Worm (Caenorhabditis elegans) whole organism, midembryonic: ENCODE measurements around the gene F54H12.2.

Experiments
- T22C8.4 ChIP-seq: fragments of 200-800 bp; sonication (Bioruptor generic); IDR thresholded peaks from 2 replicates; pipeline ENCODE4 v1.3.6; 2022; ENCODE audit warnings: missing genetic modification characterization, missing compliant biosample characterization
- cog-1 ChIP-seq: sonication (generic microtip); optimal IDR thresholded peaks from 2 replicates; lab custom pipeline; 2016; ENCODE audit warnings: missing genetic modification characterization, missing compliant biosample characterization
- flt-1 ChIP-seq: fragments of 200-800 bp; sonication (Bioruptor generic); IDR thresholded peaks from 2 replicates; pipeline ENCODE4 v1.3.6; 2022; ENCODE audit warnings: missing genetic modification characterization, missing compliant biosample characterization
- klf-2 ChIP-seq: fragments of 200-800 bp; sonication (Bioruptor generic); conservative IDR thresholded peaks from 2 replicates; pipeline ENCODE4 v1.3.6; 2022; ENCODE audit warnings: missing genetic modification reagents, missing genetic modification characterization, missing compliant biosample characterization
- med-1 ChIP-seq: sonication (generic microtip); optimal IDR thresholded peaks from 2 replicates; lab custom pipeline; 2017; ENCODE audit warnings: missing genetic modification characterization, mild to moderate bottlenecking, missing compliant biosample characterization, antibody characterized with exemption, missing genetic modification reagents; ENCODE audit not compliant: insufficient read depth
- ref-1 ChIP-seq: fragments of 200-800 bp; sonication (Bioruptor generic); conservative IDR thresholded peaks from 2 replicates; pipeline ENCODE4 v1.3.6; 2022; ENCODE audit warnings: missing genetic modification reagents, missing genetic modification characterization, missing compliant biosample characterization
- tab-1 ChIP-seq: fragments of 200-800 bp; sonication (Bioruptor generic); IDR thresholded peaks from 2 replicates; pipeline ENCODE4 v1.3.6; 2022; ENCODE audit warnings: missing genetic modification characterization, missing compliant biosample characterization
- ztf-23 ChIP-seq: fragments of 200-800 bp; sonication (Bioruptor generic); IDR thresholded peaks from 2 replicates; pipeline ENCODE4 v1.3.6; 2022; ENCODE audit warnings: missing genetic modification reagents, missing genetic modification characterization, missing compliant biosample characterization
- ztf-29 ChIP-seq: fragments of 200-800 bp; sonication (Bioruptor generic); IDR thresholded peaks from 2 replicates; pipeline ENCODE4 v1.3.6; 2022; ENCODE audit warnings: missing genetic modification reagents, missing genetic modification characterization, missing compliant biosample characterization

The F54H12.2 gene

DNA sequence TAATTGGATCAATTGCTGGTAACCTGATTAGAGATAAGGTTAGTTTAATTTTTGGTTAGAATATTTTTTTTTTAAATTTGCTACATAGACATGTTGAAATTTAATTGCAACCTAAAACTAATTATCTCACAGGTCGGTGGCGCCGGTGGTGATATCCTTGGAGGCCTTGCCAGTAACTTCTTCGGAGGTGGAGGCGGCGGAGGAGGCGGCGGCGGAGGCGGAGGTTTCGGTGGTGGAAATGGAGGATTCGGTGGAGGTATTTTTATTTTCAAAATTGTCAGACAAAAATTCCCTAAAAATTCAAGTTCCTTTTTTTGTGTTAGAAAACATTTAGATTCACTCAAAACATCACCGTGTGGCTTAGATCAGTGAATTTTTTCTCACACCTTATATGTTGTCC is 16.9 kb downstream of the F54H12.2 start:
- no peak for TF ChIP-seq flt-1 (GFP tag; lab: Robert Waterston, UW)
- no peak for TF ChIP-seq klf-2 (GFP tag; lab: Robert Waterston, UW)
- TF ChIP-seq tab-1 (GFP tag; lab: Robert Waterston, UW) = no peak
- TF ChIP-seq ref-1 (GFP tag; lab: Robert Waterston, UW) = no peak
- TF ChIP-seq T22C8.4 (GFP tag; lab: Robert Waterston, UW) = no peak
- no peak for TF ChIP-seq ztf-29 (GFP tag; lab: Robert Waterston, UW)
- TF ChIP-seq ztf-23 (GFP tag; lab: Robert Waterston, UW) = no peak
- TF ChIP-seq cog-1 (tag; lab: Kevin White, UChicago) = no peak
- TF ChIP-seq med-1 (GFP tag; lab: Kevin White, UChicago) = no peak

DNA sequence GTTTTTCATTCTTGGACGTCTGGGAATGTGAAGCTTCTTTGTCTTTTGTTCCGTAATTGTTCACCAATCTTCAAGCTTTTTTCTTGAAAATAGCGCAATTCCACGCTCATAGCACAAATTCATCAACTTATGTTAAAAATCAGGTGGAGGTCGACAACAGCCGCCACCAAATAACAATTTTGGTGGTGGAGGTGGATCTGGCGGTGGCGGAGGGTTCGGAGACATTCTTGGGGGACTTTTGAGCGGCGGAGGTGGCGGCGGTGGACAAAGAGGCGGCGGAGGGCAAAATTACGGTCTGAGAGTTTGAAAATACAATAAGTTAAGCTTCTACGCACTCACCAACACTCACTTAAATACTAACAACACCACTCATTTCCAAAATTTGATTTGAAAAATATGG is 17.6 kb downstream of the F54H12.2 start:
- TF ChIP-seq T22C8.4 (GFP tag; lab: Robert Waterston, UW) = no peak

DNA sequence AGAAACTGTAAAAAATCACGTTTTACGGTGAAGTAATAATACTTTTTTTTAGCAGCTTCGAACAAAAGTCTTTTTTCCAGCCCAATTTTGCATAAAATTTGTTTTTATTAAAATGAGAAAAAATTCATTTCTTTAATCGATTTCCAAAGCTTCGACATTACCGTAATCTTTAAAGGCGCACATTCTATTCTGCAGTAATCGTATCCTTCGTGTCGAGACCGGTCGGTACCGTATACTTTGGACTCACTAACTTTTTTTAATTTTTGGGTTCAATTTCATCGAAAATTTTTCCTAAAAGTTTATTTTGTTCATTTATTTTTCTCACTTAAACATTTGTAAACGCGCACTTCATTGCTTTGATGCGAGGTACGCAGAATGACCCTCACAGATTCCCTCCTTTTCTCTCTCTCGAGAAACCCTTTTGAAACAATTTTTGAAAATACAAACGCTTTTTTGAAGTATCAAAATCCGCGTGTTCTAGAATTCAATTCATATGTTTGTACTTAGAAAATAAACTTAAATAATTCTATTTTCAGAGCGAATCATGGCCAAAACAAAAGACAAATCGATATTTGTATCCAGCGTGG is 22.3 kb downstream of the F54H12.2 start, which contains the start of gene hrpk-2:
TSS of gene hrpk-2 (plus strand) at position 537 of the 587 bp plus-strand sequence.
- TF ChIP-seq ztf-23 (GFP tag; lab: Robert Waterston, UW) (no peak), tab-1 (GFP tag; lab: Robert Waterston, UW) (no peak), ref-1 (GFP tag; lab: Robert Waterston, UW) (no peak), flt-1 (GFP tag; lab: Robert Waterston, UW) (no peak)

DNA sequence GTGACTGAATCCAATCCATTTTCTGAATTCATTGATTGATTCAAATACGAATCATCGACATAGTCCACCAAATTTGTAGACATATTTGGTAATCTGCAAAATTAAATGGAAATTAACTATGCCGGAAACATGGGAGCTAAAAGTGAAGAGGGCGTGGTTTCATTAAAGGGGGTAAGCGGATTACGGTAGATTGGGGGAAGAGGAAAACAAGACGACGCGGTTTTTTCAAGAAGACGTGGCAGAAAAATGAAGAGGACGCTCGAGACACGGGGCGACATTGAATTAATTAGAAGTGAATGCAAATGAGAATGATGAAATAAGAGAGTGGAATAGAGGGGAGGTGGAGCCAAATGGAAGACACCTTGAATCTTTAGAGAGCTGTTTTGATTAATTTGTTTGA is 32.0 kb downstream of the F54H12.2 start, which contains the start of gene npr-17:
TSS of gene npr-17 (minus strand) at position 101 of the 400 bp plus-strand sequence.
- TF ChIP-seq cog-1 (tag; lab: Kevin White, UChicago) (no peak), ztf-29 (GFP tag; lab: Robert Waterston, UW) (no peak), ref-1 (GFP tag; lab: Robert Waterston, UW) (no peak), med-1 (GFP tag; lab: Kevin White, UChicago) (no peak), flt-1 (GFP tag; lab: Robert Waterston, UW) (no peak), ztf-23 (GFP tag; lab: Robert Waterston, UW) (no peak), klf-2 (GFP tag; lab: Robert Waterston, UW) (no peak), tab-1 (GFP tag; lab: Robert Waterston, UW) (no peak)

DNA sequence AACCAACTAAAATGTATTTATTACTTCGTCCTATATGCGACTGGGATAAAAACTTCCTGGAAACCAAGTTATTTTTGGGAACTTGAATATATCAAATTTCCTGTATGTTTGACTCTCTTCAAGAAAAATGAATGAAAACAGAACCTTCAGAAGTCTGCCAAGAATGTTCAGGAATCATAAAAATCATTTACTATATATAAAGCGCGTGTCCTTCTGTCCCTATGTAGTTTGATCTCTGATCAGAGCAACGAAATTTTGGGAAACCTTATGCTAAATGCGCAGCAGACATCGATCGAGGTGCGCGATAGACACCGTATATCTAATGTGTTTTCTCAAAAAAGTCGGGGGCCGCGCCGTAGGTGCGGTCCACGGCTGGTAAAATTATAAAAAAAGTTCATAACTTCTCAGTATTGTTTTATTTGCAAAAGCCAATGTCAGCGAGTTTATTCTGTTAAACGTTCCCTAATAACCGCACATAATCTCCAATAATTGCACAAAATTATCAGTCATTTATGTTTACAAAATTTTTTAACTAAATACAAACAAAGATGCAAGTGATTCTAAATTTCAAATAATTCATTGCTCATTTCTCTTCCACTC is 33.2 kb downstream of the F54H12.2 start:
- no peak for TF ChIP-seq T22C8.4 (GFP tag; lab: Robert Waterston, UW)
- no peak for TF ChIP-seq med-1 (GFP tag; lab: Kevin White, UChicago)
- no peak for TF ChIP-seq cog-1 (tag; lab: Kevin White, UChicago)
- no peak for TF ChIP-seq ztf-29 (GFP tag; lab: Robert Waterston, UW)
- no peak for TF ChIP-seq klf-2 (GFP tag; lab: Robert Waterston, UW)
- no peak for TF ChIP-seq ztf-23 (GFP tag; lab: Robert Waterston, UW)

DNA sequence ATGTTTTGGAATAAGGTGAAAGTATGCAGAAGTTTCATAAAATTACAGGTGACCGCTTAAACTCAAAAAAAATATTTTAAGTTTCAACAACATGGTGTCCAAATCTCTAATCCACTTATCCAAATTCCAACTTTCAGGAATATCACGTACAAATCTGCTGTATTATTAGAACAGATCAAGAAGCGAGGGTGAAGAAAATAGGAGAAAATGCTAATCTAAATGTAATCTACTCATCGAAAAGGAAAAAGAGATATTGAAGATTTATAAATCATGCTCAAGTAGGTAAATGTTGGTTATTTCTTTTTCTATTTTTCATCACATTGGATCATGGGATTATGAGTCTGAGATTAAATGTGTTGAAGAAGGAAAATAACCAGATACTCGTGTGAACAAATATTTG is 37.2 kb downstream of the F54H12.2 start:
- no peak for TF ChIP-seq tab-1 (GFP tag; lab: Robert Waterston, UW)
- no peak for TF ChIP-seq T22C8.4 (GFP tag; lab: Robert Waterston, UW)
- no peak for TF ChIP-seq ztf-29 (GFP tag; lab: Robert Waterston, UW)
- TF ChIP-seq med-1 (GFP tag; lab: Kevin White, UChicago) = no peak

DNA sequence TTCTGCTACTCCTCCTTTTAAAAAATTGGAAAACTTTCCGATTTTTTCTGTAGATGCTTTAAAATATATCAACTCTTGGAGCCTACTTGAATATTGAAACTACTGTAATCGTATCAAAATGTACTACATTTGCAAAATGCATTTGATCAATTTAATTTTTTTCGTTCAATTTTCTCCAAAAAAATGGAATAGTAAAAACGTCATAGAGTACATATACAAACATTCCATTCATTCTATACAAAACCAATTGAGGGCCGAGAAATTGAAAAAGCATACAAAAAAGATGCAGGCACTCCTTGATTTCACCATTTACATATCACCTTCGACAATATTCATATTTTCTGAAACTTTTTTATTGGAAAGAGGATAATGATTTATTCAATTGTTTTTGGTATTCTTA is 39.7 kb downstream of the F54H12.2 start, which contains the start of gene C06G4.6:
TSS of gene C06G4.6 (plus strand) at position 301 of the 400 bp plus-strand sequence.
- TF ChIP-seq ztf-23 (GFP tag; lab: Robert Waterston, UW) = no peak
- TF ChIP-seq ztf-29 (GFP tag; lab: Robert Waterston, UW) = no peak

DNA sequence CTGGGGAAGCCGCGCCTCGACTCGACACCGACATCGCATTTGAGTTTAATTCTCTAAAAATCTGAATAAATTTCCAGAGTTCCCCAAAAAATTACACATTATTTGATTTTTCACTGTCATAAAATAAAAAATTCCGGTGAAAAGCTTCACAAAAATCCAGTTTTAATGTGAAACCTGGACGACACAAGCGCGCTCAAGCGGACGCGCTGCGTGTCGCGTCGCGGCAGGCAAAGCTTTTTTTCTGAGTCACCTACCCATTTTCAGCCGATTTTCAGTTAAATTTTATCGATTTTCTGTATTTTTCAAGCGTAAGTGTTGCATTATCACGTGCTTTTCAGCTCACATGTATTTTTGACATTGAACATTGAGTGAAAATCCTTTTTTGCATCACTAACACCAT is 45.4 kb downstream of the F54H12.2 start, which contains the start of gene cit-1.1:
TSS of gene cit-1.1 (minus strand) at position 53 of the 400 bp plus-strand sequence.
- TF ChIP-seq cog-1 (tag; lab: Kevin White, UChicago) (no peak), tab-1 (GFP tag; lab: Robert Waterston, UW) (no peak), ref-1 (GFP tag; lab: Robert Waterston, UW) (no peak), ztf-29 (GFP tag; lab: Robert Waterston, UW) (no peak), T22C8.4 (GFP tag; lab: Robert Waterston, UW) (no peak), ztf-23 (GFP tag; lab: Robert Waterston, UW) (no peak), klf-2 (GFP tag; lab: Robert Waterston, UW) (no peak), flt-1 (GFP tag; lab: Robert Waterston, UW) (no peak)

DNA sequence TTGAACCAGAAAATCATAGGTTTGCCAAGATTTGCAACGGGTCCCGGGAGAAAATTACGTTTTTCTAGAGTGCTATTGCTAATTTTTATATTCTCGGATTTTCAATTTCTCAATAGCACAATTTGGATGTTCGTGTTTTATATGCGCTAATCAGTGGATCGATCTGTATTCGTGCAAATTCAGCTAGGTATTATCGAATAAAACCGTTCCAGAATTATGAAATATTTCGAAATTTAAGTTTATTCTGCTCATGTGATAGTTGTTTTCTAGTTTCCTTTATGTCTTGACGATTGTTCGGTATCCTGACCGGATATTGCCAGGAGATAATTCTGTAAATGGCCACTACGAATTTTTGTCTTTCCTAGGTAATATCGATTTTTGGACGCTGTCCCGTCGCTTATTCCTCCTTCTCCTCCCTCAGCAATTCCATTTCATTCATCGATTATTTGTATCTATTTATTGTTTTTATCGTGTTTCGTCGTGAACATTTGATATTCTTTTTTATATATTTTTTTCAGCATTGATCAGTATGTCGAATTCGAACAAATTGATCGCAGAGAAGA is 46.0 kb downstream of the F54H12.2 start, which contains the start of gene cit-1.2:
TSS of gene cit-1.2 (plus strand) at position 513 of the 563 bp plus-strand sequence.
- TF ChIP-seq flt-1 (GFP tag; lab: Robert Waterston, UW) = no peak
- TF ChIP-seq med-1 (GFP tag; lab: Kevin White, UChicago) = no peak
- TF ChIP-seq ztf-29 (GFP tag; lab: Robert Waterston, UW) = no peak
- no peak for TF ChIP-seq ztf-23 (GFP tag; lab: Robert Waterston, UW)
- no peak for TF ChIP-seq ref-1 (GFP tag; lab: Robert Waterston, UW)
- TF ChIP-seq T22C8.4 (GFP tag; lab: Robert Waterston, UW) = no peak
- no peak for TF ChIP-seq klf-2 (GFP tag; lab: Robert Waterston, UW)
- TF ChIP-seq tab-1 (GFP tag; lab: Robert Waterston, UW) = no peak
- TF ChIP-seq cog-1 (tag; lab: Kevin White, UChicago) = no peak
